Worm (Caenorhabditis elegans): ENCODE measurements around the gene fbxa-9.

DNA sequence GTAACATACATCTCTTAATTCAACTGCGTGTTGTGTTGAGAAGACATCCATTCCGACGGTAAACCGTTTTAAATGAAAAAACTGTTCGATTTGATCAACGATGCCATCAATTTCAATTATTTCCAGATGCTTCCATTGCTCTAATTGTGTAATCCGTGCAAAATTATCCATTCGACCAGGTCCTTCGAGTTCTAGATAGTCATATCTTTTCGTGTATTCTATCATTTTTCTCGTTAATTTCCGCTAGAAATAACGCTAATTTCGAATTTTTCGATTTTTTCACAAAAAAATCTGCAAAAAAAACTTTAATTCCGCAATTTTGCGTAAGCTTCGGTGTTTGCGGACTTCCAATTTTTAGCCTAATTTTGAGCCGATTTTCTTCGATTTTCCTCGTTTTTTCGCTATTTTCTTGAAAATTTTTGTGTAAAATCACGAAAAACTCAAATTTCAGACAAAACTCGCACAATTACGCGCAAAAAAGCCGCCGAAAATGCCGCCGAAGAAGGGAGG lies 47.6 kb downstream of the fbxa-9 start, which contains the start of the genes fbxa-66 and iffb-1:
- no peak for TF ChIP-seq rnt-1 (tag; optimal IDR thresholded peaks at IDR 0.05)
- TF ChIP-seq eyg-1 (tag; optimal IDR thresholded peaks at IDR 0.05), result no peak
- TF ChIP-seq C38D4.7 (GFP tag; optimal IDR thresholded peaks at IDR 0.05), result no peak
- TF ChIP-seq ceh-19 (GFP tag; optimal IDR thresholded peaks at IDR 0.05), result no peak
- no peak for TF ChIP-seq ceh-30 (tag; optimal IDR thresholded peaks at IDR 0.05)
- no peak for TF ChIP-seq hlh-15 (tag; optimal IDR thresholded peaks at IDR 0.05)

Data from whole organism, late embryonic.